Worm (Caenorhabditis elegans) whole organism, L4 larva: ENCODE results near the gene Y39B6A.33.
"Not testable (repeated sequence)": the region's sequence is repeated elsewhere in the genome, so short reads cannot be mapped to it uniquely, and the experiment has no call there.

Source experiments
- T26A8.4 ChIP-seq: fragments of 200-800 bp; sonication (Bioruptor generic); IDR thresholded peaks from 2 replicates; pipeline ENCODE4 v1.3.6; 2022; ENCODE audit warnings: missing genetic modification characterization, missing compliant biosample characterization
- ama-1 ChIP-seq: fragments of 150-350 bp; optimal IDR thresholded peaks from 2 replicates; lab custom pipeline; 2014; ENCODE audit warnings: inconsistent platforms, mixed read lengths
- arid-1 ChIP-seq: fragments of 200-800 bp; sonication (Bioruptor generic); conservative IDR thresholded peaks from 2 replicates; pipeline ENCODE4 v1.3.6; 2022; ENCODE audit warnings: missing genetic modification reagents, missing genetic modification characterization, missing compliant biosample characterization
- nhr-11 ChIP-seq: fragments of 150-350 bp; optimal IDR thresholded peaks from 2 replicates; lab custom pipeline; 2014; ENCODE audit warnings: missing biosample characterization, missing genetic modification characterization
- nhr-48 ChIP-seq: sonication (generic microtip); optimal IDR thresholded peaks from 2 replicates; lab custom pipeline; 2016; ENCODE audit warnings: mild to moderate bottlenecking, missing genetic modification characterization, missing compliant biosample characterization
- pqm-1 ChIP-seq: sonication (generic microtip); optimal IDR thresholded peaks from 2 replicates; lab custom pipeline; 2017; ENCODE audit warnings: missing biosample characterization, missing genetic modification characterization
- snpc-4 ChIP-seq: fragments of 150-350 bp; optimal IDR thresholded peaks from 2 replicates; lab custom pipeline; 2014; ENCODE audit warnings: missing biosample characterization, missing genetic modification characterization

DNA sequence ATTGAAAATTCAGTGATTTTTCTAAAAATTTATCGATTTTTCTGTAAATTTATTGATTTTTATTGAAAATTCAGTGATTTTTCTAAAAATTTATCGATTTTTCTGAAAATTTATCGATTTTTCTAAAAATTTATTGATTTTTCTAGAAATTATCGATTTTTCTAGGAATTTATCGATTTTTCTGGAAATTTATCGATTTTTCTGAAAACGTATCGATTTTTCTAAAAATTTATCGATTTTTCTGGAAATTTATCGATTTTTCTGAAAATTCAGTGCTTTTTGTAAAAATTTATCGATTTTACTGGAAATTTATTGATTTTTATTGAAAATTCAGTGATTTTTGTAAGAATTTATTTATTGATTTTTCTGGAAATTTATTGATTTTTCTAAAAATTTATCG is 17.1 kb upstream of the Y39B6A.33 start:
- TF ChIP-seq snpc-4 (tag; lab: Kevin White, UChicago); nhr-48 (tag; lab: Kevin White, UChicago); ama-1 (lab: Kevin White, UChicago); arid-1 (GFP tag; lab: Robert Waterston, UW); pqm-1 (tag; lab: Kevin White, UChicago); T26A8.4 (GFP tag; lab: Robert Waterston, UW); nhr-11 (tag; lab: Kevin White, UChicago): not testable (repeated sequence)
